Worm (Caenorhabditis elegans) whole organism, dauer: ENCODE data around the gene srb-11.

ENCODE experiments used
- unc-62 ChIP-seq: sonication (generic microtip); optimal IDR thresholded peaks from 2 replicates; lab custom pipeline; 2017; ENCODE audit warnings: missing biosample characterization, missing genetic modification reagents, missing genetic modification characterization

Gene srb-11

ce11 chrIII:6492807-6493206, at the start of gene srb-11:
Gene srb-11 (minus strand): TSS chrIII:6492907.
- no peak for TF ChIP-seq unc-62 (GFP tag; lab: Kevin White, UChicago)

ce11 chrIII:6536945-6537568, 44.4 kb upstream of the srb-11 start, which contains the start of gene C09E7.4:
Gene C09E7.4 (minus strand): TSS chrIII:6536995.
- no peak for TF ChIP-seq unc-62 (GFP tag; lab: Kevin White, UChicago)

DNA sequence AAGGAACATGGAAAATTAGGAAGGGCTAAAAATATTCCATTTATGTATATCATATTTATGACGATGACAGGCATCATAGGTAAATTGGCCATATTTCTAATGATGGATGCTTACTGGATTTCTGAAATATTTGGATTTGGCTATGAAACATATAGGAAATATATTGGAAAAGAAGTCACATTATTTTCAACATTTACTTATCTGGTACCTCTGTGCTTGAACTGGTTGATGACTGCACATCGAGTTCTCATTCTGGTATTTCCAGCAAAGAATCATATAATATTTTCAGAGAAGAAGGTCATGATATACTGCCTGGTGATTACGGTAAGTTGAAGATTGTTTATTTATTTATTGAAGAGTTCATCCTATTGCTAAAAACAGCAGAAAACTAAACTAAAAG, 39.9 kb upstream of the srb-11 start, which contains the start of gene srxa-5:
Gene srxa-5 (plus strand): TSS at position 301 of the 400 bp plus-strand sequence.
- TF ChIP-seq unc-62 (GFP tag; lab: Kevin White, UChicago), result no peak

ce11 chrIII:6531099-6531498, 38.4 kb upstream of the srb-11 start, which contains the start of gene C09E7.11:
Gene C09E7.11 (plus strand): TSS chrIII:6531399.
- TF ChIP-seq unc-62 (GFP tag; lab: Kevin White, UChicago), result no peak

DNA sequence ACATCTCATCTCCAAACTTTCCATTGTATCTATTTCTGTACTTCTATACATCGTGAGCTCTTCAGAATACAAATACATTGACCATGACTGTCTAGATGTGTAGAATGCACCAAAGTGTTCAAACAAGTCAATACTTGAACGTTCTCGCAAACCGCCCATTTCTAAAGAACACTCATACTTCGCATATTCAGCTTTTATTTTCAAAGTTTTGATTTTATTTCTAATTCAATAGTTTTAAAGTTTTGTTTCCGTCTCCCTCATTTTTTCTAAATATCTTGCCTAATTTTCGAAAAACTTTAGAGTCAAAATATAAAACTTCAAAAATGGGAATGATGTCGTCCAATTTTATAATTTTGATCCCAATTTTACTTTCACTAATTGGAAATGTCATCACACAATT, 35.2 kb upstream of the srb-11 start, which contains the start of gene pqn-10:
Gene pqn-10 (plus strand): TSS at position 301 of the 400 bp plus-strand sequence.
- TF ChIP-seq unc-62 (GFP tag; lab: Kevin White, UChicago), result no peak

ce11 chrIII:6525557-6525956, 32.9 kb upstream of the srb-11 start, which contains the start of gene oig-1:
Gene oig-1 (minus strand): TSS chrIII:6525657.
- no peak for TF ChIP-seq unc-62 (GFP tag; lab: Kevin White, UChicago)

DNA sequence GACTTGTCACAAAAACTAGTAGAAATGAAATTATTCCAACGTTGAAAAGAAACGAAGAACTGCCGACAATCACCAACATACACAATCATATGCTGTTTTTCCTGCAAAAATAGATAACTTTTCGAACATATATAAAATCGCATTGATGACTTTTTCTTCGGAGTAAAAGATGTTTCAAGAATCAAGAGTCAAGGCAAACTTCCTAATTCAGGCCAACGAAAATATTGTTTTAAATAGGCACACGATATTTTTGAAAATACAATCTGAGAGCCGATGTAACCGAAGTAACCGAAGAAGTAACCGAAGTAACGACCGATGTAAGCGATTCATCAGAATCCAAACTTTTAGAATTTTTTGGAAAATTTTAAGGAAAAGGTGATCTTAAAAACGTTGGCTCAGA, 27.2 kb upstream of the srb-11 start, which contains the start of gene C09E7.10:
Gene C09E7.10 (minus strand): TSS at position 101 of the 400 bp plus-strand sequence.
- TF ChIP-seq unc-62 (GFP tag; lab: Kevin White, UChicago), result no peak

- TF ChIP-seq unc-62 (GFP tag; lab: Kevin White, UChicago), result no peak
Measured at ce11 chrIII:6514673-6515072, 22.0 kb upstream of the srb-11 start, which contains the start of gene acr-5. Gene acr-5 (minus strand): TSS chrIII:6514773.

DNA sequence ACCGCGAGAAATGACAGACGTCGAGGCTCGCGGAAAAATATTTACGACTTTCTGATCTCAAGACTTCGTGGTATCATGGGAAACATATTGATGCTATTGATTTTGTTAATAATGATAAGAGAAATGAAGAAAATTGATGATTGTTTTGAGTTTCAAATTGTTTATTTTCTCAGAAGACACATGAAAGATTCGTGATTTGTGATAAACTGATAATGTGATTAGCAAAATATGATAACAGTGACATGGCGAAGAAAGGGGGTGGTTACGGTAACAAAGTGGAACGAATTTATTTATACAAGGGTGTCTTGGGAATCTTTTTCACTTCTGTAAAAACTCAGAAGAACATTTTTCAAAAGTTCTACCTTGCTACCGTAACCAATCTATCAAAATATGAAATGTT, 16.6 kb upstream of the srb-11 start:
- TF ChIP-seq unc-62 (GFP tag; lab: Kevin White, UChicago), result no peak

- no peak for TF ChIP-seq unc-62 (GFP tag; lab: Kevin White, UChicago)
Measured at ce11 chrIII:6508327-6508726, 15.6 kb upstream of the srb-11 start.

- no peak for TF ChIP-seq unc-62 (GFP tag; lab: Kevin White, UChicago)
Measured at ce11 chrIII:6507832-6508231, 15.1 kb upstream of the srb-11 start, which contains the start of gene F23F12.12. Gene F23F12.12 (plus strand): TSS chrIII:6508132.

ce11 chrIII:6500032-6500564, 7.4 kb upstream of the srb-11 start, which contains the start of gene F23F12.3:
Gene F23F12.3 (plus strand): TSS chrIII:6500514.
- TF ChIP-seq unc-62 (GFP tag; lab: Kevin White, UChicago), result no peak

- TF ChIP-seq unc-62 (GFP tag; lab: Kevin White, UChicago), result no peak
Measured at ce11 chrIII:6499102-6499501, 6.4 kb upstream of the srb-11 start.

DNA sequence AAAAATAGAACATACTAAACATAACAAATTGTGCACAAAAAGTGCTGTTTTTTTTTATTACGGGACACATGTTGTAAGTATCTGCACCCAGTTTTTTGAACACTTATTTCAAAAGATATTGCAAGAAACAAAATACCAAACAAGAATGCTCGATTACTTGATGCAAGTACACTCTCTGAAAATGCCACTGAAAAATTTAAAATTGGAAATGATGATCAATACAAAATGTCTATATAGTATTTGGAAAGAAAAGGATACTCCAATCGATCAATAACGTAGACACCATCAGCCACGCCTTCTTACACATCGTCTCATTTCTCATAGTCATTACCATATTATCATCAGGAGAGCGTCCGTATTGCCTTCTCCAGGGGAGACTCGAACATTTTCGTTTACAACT, 5.5 kb upstream of the srb-11 start, which contains the start of gene sdz-15:
Gene sdz-15 (plus strand): TSS at position 301 of the 400 bp plus-strand sequence.
- no peak for TF ChIP-seq unc-62 (GFP tag; lab: Kevin White, UChicago)

ce11 chrIII:6495191-6495723, 2.5 kb upstream of the srb-11 start, which contains the start of gene F23F12.13:
Gene F23F12.13 (plus strand): TSS chrIII:6495673.
- no peak for TF ChIP-seq unc-62 (GFP tag; lab: Kevin White, UChicago)

ce11 chrIII:6490989-6491388, 1.7 kb downstream of the srb-11 start:
- TF ChIP-seq unc-62 (GFP tag; lab: Kevin White, UChicago), result no peak
